Worm (Caenorhabditis elegans) whole organism, L1 larva: ENCODE measurements around the gene glr-4.
A peak's percentile ranks its signal among the peaks of the same experiment; 100 is the strongest.

Source experiments
- C04F5.9 ChIP-seq: sonication (generic microtip); optimal IDR thresholded peaks from 2 replicates; lab custom pipeline; 2016; ENCODE audit warnings: missing genetic modification characterization, missing compliant biosample characterization
- C16A3.4 ChIP-seq: fragments of 150-350 bp; optimal IDR thresholded peaks from 2 replicates; lab custom pipeline; 2014; ENCODE audit warnings: missing biosample characterization, missing genetic modification characterization
- Y116A8C.19 ChIP-seq: sonication (generic microtip); optimal IDR thresholded peaks from 2 replicates; lab custom pipeline; 2016; ENCODE audit warnings: missing compliant biosample characterization, missing genetic modification characterization, borderline replicate concordance
- aha-1 ChIP-seq: fragments of 150-350 bp; optimal IDR thresholded peaks from 2 replicates; lab custom pipeline; 2014; ENCODE audit warnings: missing biosample characterization, missing genetic modification characterization
- ceh-63 ChIP-seq: fragments of 200-800 bp; sonication (Bioruptor generic); optimal IDR thresholded peaks from 2 replicates; lab custom pipeline; 2018; ENCODE audit warnings: mild to moderate bottlenecking, missing genetic modification characterization, missing compliant biosample characterization
- ceh-8 ChIP-seq: fragments of 200-800 bp; sonication (Bioruptor generic); optimal IDR thresholded peaks from 2 replicates; lab custom pipeline; 2018; ENCODE audit warnings: mild to moderate bottlenecking, missing genetic modification characterization, moderate library complexity, missing compliant biosample characterization
- ceh-82 ChIP-seq, 3 experiments: fragments of 150-350 bp in 1 of 3; sonication (generic microtip) in 2 of 3; optimal IDR thresholded peaks; 2 replicates each; lab custom pipeline; 2014 to 2017; ENCODE audit warnings: missing biosample characterization in 3 of 3, missing genetic modification characterization in 3 of 3
- dpl-1 ChIP-seq, 3 experiments: fragments of 150-350 bp in 2 of 3; sonication (generic microtip) in 1 of 3; optimal IDR thresholded peaks; 2 replicates each; lab custom pipeline; 2014 to 2017; ENCODE audit warnings: missing biosample characterization in 3 of 3, missing genetic modification characterization in 3 of 3, missing genetic modification reagents in 3 of 3
- dsc-1 ChIP-seq: sonication (generic microtip); optimal IDR thresholded peaks from 2 replicates; lab custom pipeline; 2016; ENCODE audit warnings: mild to moderate bottlenecking, missing genetic modification characterization, missing compliant biosample characterization
- efl-1 ChIP-seq, 4 experiments: fragments of 150-350 bp; optimal IDR thresholded peaks in 3 of 4; peaks in 1 of 4; 1 replicate in 1 of 4; 2 replicates in 3 of 4; lab custom pipeline; 2014; ENCODE audit warnings: missing biosample characterization in 2 of 4, missing genetic modification characterization in 2 of 4, missing genetic modification reagents in 2 of 4
- elt-3 ChIP-seq, 6 experiments: fragments of 150-350 bp in 1 of 6; sonication (generic microtip); optimal IDR thresholded peaks; 2 replicates each; lab custom pipeline; 2017 to 2018; ENCODE audit warnings: missing biosample characterization in 6 of 6, missing genetic modification characterization in 6 of 6, inconsistent platforms in 1 of 6
- ets-5 ChIP-seq: fragments of 200-800 bp; sonication (Bioruptor generic); IDR thresholded peaks from 2 replicates; pipeline ENCODE4 v1.3.6; 2022; ENCODE audit warnings: missing genetic modification characterization, missing compliant biosample characterization
- fkh-10 ChIP-seq: sonication (generic microtip); optimal IDR thresholded peaks from 2 replicates; lab custom pipeline; 2017; ENCODE audit warnings: missing biosample characterization, missing genetic modification reagents, missing genetic modification characterization
- fkh-4 ChIP-seq: sonication (generic microtip); optimal IDR thresholded peaks from 2 replicates; lab custom pipeline; 2016; ENCODE audit warnings: missing compliant biosample characterization, missing genetic modification characterization, borderline replicate concordance
- fkh-8 ChIP-seq: sonication (generic microtip); optimal IDR thresholded peaks from 2 replicates; lab custom pipeline; 2016; ENCODE audit warnings: mild to moderate bottlenecking, missing genetic modification characterization, missing compliant biosample characterization
- hpl-2 ChIP-seq: fragments of 150-350 bp; optimal IDR thresholded peaks from 2 replicates; lab custom pipeline; 2014; ENCODE audit warnings: missing biosample characterization, missing genetic modification reagents, missing genetic modification characterization
- irx-1 ChIP-seq: sonication (generic microtip); optimal IDR thresholded peaks from 2 replicates; lab custom pipeline; 2016; ENCODE audit warnings: missing genetic modification characterization, missing compliant biosample characterization
- lin-13 ChIP-seq: fragments of 150-350 bp; optimal IDR thresholded peaks from 2 replicates; lab custom pipeline; 2014; ENCODE audit warnings: missing biosample characterization, missing genetic modification reagents, missing genetic modification characterization
- lin-14 ChIP-seq: fragments of 200-800 bp; sonication (Bioruptor generic); optimal IDR thresholded peaks from 2 replicates; lab custom pipeline; 2018; ENCODE audit warnings: mild to moderate bottlenecking, missing genetic modification characterization, moderate library complexity, missing compliant biosample characterization
- lin-35 ChIP-seq, 2 experiments: fragments of 150-350 bp; optimal IDR thresholded peaks; 2 replicates each; lab custom pipeline; 2014; ENCODE audit warnings: missing biosample characterization in 2 of 2, missing genetic modification characterization in 2 of 2, missing genetic modification reagents in 2 of 2
- mef-2 ChIP-seq: fragments of 150-350 bp; optimal IDR thresholded peaks from 2 replicates; lab custom pipeline; 2014; ENCODE audit warnings: missing biosample characterization, missing genetic modification characterization
- nhr-11 ChIP-seq: fragments of 150-350 bp; optimal IDR thresholded peaks from 2 replicates; lab custom pipeline; 2014; ENCODE audit warnings: missing biosample characterization, missing genetic modification characterization
- nhr-12 ChIP-seq: sonication (generic microtip); optimal IDR thresholded peaks from 2 replicates; lab custom pipeline; 2017; ENCODE audit warnings: missing biosample characterization, missing genetic modification characterization
- nhr-28 ChIP-seq: fragments of 150-350 bp; optimal IDR thresholded peaks from 2 replicates; lab custom pipeline; 2014; ENCODE audit warnings: missing biosample characterization, missing genetic modification characterization
- nhr-71 ChIP-seq: sonication (generic microtip); optimal IDR thresholded peaks from 2 replicates; lab custom pipeline; 2016; ENCODE audit warnings: mild to moderate bottlenecking, missing genetic modification characterization, moderate library complexity, missing compliant biosample characterization
- nhr-77 ChIP-seq: fragments of 150-350 bp; optimal IDR thresholded peaks from 2 replicates; lab custom pipeline; 2014; ENCODE audit warnings: missing biosample characterization, missing genetic modification characterization
- nhr-84 ChIP-seq: sonication (generic microtip); optimal IDR thresholded peaks from 2 replicates; lab custom pipeline; 2017; ENCODE audit warnings: missing biosample characterization, missing genetic modification characterization
- nhr-90 ChIP-seq: sonication (generic microtip); optimal IDR thresholded peaks from 2 replicates; lab custom pipeline; 2016; ENCODE audit warnings: mild to moderate bottlenecking, missing genetic modification characterization, missing compliant biosample characterization; ENCODE audit not compliant: poor library complexity
- pag-3 ChIP-seq: sonication (generic microtip); optimal IDR thresholded peaks from 2 replicates; lab custom pipeline; 2017; ENCODE audit warnings: missing genetic modification characterization, mild to moderate bottlenecking, missing compliant biosample characterization, antibody characterized with exemption, borderline replicate concordance; ENCODE audit not compliant: insufficient read depth
- pqm-1 ChIP-seq: sonication (generic microtip); optimal IDR thresholded peaks from 3 replicates; lab custom pipeline; 2017; ENCODE audit warnings: missing biosample characterization, missing genetic modification characterization
- snpc-4 ChIP-seq: fragments of 150-350 bp; optimal IDR thresholded peaks from 2 replicates; lab custom pipeline; 2014; ENCODE audit warnings: missing biosample characterization, missing genetic modification characterization
- snu-23 ChIP-seq: sonication (generic microtip); optimal IDR thresholded peaks from 2 replicates; lab custom pipeline; 2016; ENCODE audit warnings: missing genetic modification characterization, missing compliant biosample characterization
- sox-4 ChIP-seq: sonication (generic microtip); optimal IDR thresholded peaks from 2 replicates; lab custom pipeline; 2016; ENCODE audit warnings: missing genetic modification characterization, missing compliant biosample characterization
- unc-130 ChIP-seq: fragments of 150-350 bp; optimal IDR thresholded peaks from 2 replicates; lab custom pipeline; 2017; ENCODE audit warnings: missing biosample characterization, missing genetic modification characterization, inconsistent platforms
- unc-30 ChIP-seq: sonication (generic microtip); optimal IDR thresholded peaks from 2 replicates; lab custom pipeline; 2017; ENCODE audit warnings: missing biosample characterization, missing genetic modification characterization
- unc-62 ChIP-seq: fragments of 150-350 bp; optimal IDR thresholded peaks from 2 replicates; lab custom pipeline; 2014; ENCODE audit warnings: missing biosample characterization, missing genetic modification reagents, missing genetic modification characterization
- unc-86 ChIP-seq: sonication (generic microtip); optimal IDR thresholded peaks from 2 replicates; lab custom pipeline; 2016; ENCODE audit warnings: missing genetic modification characterization, missing compliant biosample characterization
- unc-98 ChIP-seq: fragments of 200-800 bp; sonication (Bioruptor generic); IDR thresholded peaks from 2 replicates; pipeline ENCODE4 v1.3.6; 2022; ENCODE audit warnings: missing genetic modification characterization, missing compliant biosample characterization
- xbp-1 ChIP-seq: sonication (generic microtip); optimal IDR thresholded peaks from 2 replicates; lab custom pipeline; 2016; ENCODE audit warnings: missing genetic modification characterization, missing compliant biosample characterization
- zag-1 ChIP-seq: fragments of 150-350 bp; optimal IDR thresholded peaks from 2 replicates; lab custom pipeline; 2014; ENCODE audit warnings: missing biosample characterization, missing genetic modification characterization
- ztf-4 ChIP-seq: fragments of 150-350 bp; optimal IDR thresholded peaks from 2 replicates; lab custom pipeline; 2014; ENCODE audit warnings: missing biosample characterization, missing genetic modification characterization

The glr-4 gene

DNA sequence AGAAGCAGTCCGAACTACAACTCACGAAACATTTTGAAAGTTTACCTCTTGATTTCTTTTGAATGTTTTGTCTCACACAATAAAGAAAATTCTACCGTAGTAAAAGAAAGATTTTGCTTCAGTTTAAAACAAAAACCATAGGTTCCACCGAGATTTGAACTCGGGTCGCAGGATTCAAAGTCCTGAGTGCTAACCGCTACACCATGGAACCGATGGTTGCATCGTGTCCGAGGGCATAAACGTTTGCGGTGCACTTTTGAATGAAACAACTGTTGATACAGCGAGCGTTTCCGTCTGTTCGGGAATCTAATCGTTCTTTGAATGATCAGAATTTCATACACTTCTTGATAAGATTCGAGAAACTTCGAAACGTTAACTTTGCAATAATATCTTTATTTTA lies 37.3 kb downstream of the glr-4 start (continued):
- TF ChIP-seq xbp-1 (tag; lab: Kevin White, UChicago) = peak; percentile 23
- peak; percentile 11 for TF ChIP-seq lin-13 (GFP tag; lab: Kevin White, UChicago)
- TF ChIP-seq nhr-77 (tag; lab: Kevin White, UChicago) = no peak
- TF ChIP-seq fkh-10 (GFP tag; lab: Kevin White, UChicago) = no peak
- TF ChIP-seq efl-1 (optimal IDR thresholded peaks at IDR 0.05; lab: Kevin White, UChicago) = peak; percentile 32 to 53
- TF ChIP-seq efl-1 (GFP tag; optimal IDR thresholded peaks at IDR 0.05 in 1 of 2; lab: Kevin White, UChicago) = peak in 1 of 2 experiments; percentile 0
- TF ChIP-seq C16A3.4 = peak; percentile 73
- TF ChIP-seq dsc-1 = no peak
- no peak for TF ChIP-seq unc-98
- TF ChIP-seq ztf-4 (tag; lab: Kevin White, UChicago) = no peak
- TF ChIP-seq nhr-12 = no peak
- no peak for TF ChIP-seq aha-1 (tag; lab: Kevin White, UChicago)
- no peak for TF ChIP-seq ets-5 (GFP tag; lab: Robert Waterston, UW)
- TF ChIP-seq C04F5.9 (tag; lab: Kevin White, UChicago) = no peak
- no peak for TF ChIP-seq nhr-11 (tag; lab: Kevin White, UChicago)
- no peak for TF ChIP-seq zag-1
- peak; percentile 79 for TF ChIP-seq nhr-90 (tag; lab: Kevin White, UChicago)
- no peak for TF ChIP-seq ceh-63 (GFP tag; lab: Kevin White, UChicago)
- no peak for TF ChIP-seq nhr-28 (tag; lab: Kevin White, UChicago)
- peak; percentile 63 for TF ChIP-seq unc-130
- TF ChIP-seq lin-35 (GFP tag; optimal IDR thresholded peaks at IDR 0.05; lab: Kevin White, UChicago) = peak; percentile 23 to 75
- no peak for TF ChIP-seq mef-2 (tag; lab: Kevin White, UChicago)
- TF ChIP-seq unc-30 (tag; lab: Kevin White, UChicago) = no peak
- TF ChIP-seq snpc-4 (tag; lab: Kevin White, UChicago) = no peak
- no peak for TF ChIP-seq fkh-4 (tag; lab: Kevin White, UChicago)
- TF ChIP-seq irx-1 (tag; lab: Kevin White, UChicago) = peak; percentile 9
- TF ChIP-seq hpl-2 (GFP tag; lab: Kevin White, UChicago) = peak; percentile 2
- TF ChIP-seq ceh-82 (tag; optimal IDR thresholded peaks at IDR 0.05; lab: Kevin White, UChicago) = peak in 1 of 3 experiments; percentile 27
- no peak for TF ChIP-seq fkh-8 (tag; lab: Kevin White, UChicago)
- no peak for TF ChIP-seq nhr-84 (tag; lab: Kevin White, UChicago)
- no peak for TF ChIP-seq ceh-8 (GFP tag; lab: Kevin White, UChicago)
- TF ChIP-seq Y116A8C.19 = no peak

DNA sequence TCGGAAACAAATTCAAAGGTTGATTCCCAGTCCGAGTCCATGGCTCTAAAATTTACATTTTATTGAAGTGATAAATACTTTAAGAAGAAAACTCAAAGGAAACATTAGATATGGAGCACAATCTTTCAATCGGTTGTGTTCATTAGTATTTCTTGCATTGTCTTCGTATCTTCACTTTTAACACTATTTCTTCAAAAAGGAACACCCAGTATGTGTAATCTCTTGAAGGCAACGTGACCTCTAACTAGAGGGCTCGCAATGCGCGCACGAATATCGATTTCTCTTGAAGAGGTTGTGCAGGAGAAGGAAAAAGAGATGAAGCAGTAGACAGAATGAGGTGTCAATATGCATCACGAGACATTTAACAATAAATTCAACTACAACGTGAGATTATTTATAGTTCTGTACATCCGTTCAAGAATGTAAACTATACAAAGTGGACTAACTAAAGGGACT lies 39.0 kb downstream of the glr-4 start, which contains the start of the genes B0228.6 and B0228.1:
Gene B0228.6 (minus strand): TSS at position 51 of the 456 bp plus-strand sequence.
Gene B0228.1 (plus strand): TSS at position 228 of the 456 bp plus-strand sequence.
- TF ChIP-seq fkh-8 (tag; lab: Kevin White, UChicago) = peak; percentile 31
- peak; percentile 63 for TF ChIP-seq lin-14
- TF ChIP-seq ztf-4 (tag; lab: Kevin White, UChicago) = no peak

DNA sequence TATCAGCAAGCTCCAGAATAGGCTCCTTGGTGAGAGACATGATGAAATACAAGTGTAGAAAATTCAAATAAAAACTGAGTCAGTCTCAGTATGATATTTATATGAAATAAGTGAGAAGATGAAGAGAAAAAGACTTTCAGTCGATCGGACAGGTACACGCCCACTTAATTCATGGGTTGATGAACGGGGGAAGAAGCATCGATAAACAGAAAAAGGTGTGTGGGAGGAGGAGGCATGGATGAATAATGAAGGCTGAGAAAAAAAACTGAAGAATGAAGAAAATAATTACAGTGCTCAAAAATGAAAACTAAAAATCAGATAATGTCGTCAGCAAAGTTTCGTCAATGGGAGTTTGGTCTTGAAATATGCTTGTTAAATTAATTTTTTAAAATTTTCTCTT lies 40.6 kb downstream of the glr-4 start, which contains the start of gene trx-1:
Gene trx-1 (minus strand): TSS at position 101 of the 400 bp plus-strand sequence.
- no peak for TF ChIP-seq pag-3 (tag; lab: Kevin White, UChicago)
- no peak for TF ChIP-seq ceh-8 (GFP tag; lab: Kevin White, UChicago)
- no peak for TF ChIP-seq sox-4 (tag; lab: Kevin White, UChicago)
- TF ChIP-seq nhr-28 (tag; lab: Kevin White, UChicago) = no peak
- TF ChIP-seq snu-23 (GFP tag; lab: Kevin White, UChicago) = no peak
- no peak for TF ChIP-seq dpl-1 (GFP tag; optimal IDR thresholded peaks at IDR 0.05; lab: Kevin White, UChicago)
- no peak for TF ChIP-seq elt-3 (tag; optimal IDR thresholded peaks at IDR 0.05; lab: Kevin White, UChicago)
- TF ChIP-seq nhr-71 = no peak
- TF ChIP-seq unc-62 (GFP tag; lab: Kevin White, UChicago) = no peak
- no peak for TF ChIP-seq unc-86
- TF ChIP-seq mef-2 (tag; lab: Kevin White, UChicago) = no peak
- TF ChIP-seq pqm-1 = no peak
- no peak for TF ChIP-seq unc-30 (tag; lab: Kevin White, UChicago)
